Worm (Caenorhabditis elegans): Measurements from ENCODE around the gene col-116.

- TF ChIP-seq tab-1 (GFP tag; IDR thresholded peaks at IDR 0.05) (no peak), med-1 (GFP tag; optimal IDR thresholded peaks at IDR 0.05; ENCODE audit: insufficient read depth) (no peak), klf-2 (GFP tag; conservative IDR thresholded peaks at IDR 0.05) (no peak), flt-1 (GFP tag; IDR thresholded peaks at IDR 0.05) (no peak)
Observed at ce11 chrIV:8333554-8333953, 22.2 kb upstream of the col-116 start.
